Worm (Caenorhabditis elegans) whole organism, L1 larva: ENCODE results near the gene Y60A3A.19.

Source experiments
- C04F5.9 ChIP-seq: sonication (generic microtip); optimal IDR thresholded peaks from 2 replicates; lab custom pipeline; 2016; ENCODE audit warnings: missing genetic modification characterization, missing compliant biosample characterization
- C16A3.4 ChIP-seq: fragments of 150-350 bp; optimal IDR thresholded peaks from 2 replicates; lab custom pipeline; 2014; ENCODE audit warnings: missing biosample characterization, missing genetic modification characterization
- C34B4.2 ChIP-seq: sonication (generic microtip); optimal IDR thresholded peaks from 2 replicates; lab custom pipeline; 2017; ENCODE audit warnings: mild to moderate bottlenecking, missing genetic modification characterization, missing compliant biosample characterization
- Y116A8C.19 ChIP-seq: sonication (generic microtip); optimal IDR thresholded peaks from 2 replicates; lab custom pipeline; 2016; ENCODE audit warnings: missing compliant biosample characterization, missing genetic modification characterization, borderline replicate concordance
- alr-1 ChIP-seq: fragments of 200-800 bp; sonication (Bioruptor generic); optimal IDR thresholded peaks from 2 replicates; lab custom pipeline; 2018; ENCODE audit warnings: borderline replicate concordance, mild to moderate bottlenecking, missing genetic modification characterization, missing compliant biosample characterization
- aly-2 ChIP-seq: fragments of 150-350 bp; optimal IDR thresholded peaks from 2 replicates; lab custom pipeline; 2014; ENCODE audit warnings: missing biosample characterization, missing genetic modification characterization
- ceh-63 ChIP-seq: fragments of 200-800 bp; sonication (Bioruptor generic); optimal IDR thresholded peaks from 2 replicates; lab custom pipeline; 2018; ENCODE audit warnings: mild to moderate bottlenecking, missing genetic modification characterization, missing compliant biosample characterization
- ceh-8 ChIP-seq: fragments of 200-800 bp; sonication (Bioruptor generic); optimal IDR thresholded peaks from 2 replicates; lab custom pipeline; 2018; ENCODE audit warnings: mild to moderate bottlenecking, missing genetic modification characterization, moderate library complexity, missing compliant biosample characterization
- ceh-82 ChIP-seq, 3 experiments: fragments of 150-350 bp in 1 of 3; sonication (generic microtip) in 2 of 3; optimal IDR thresholded peaks; 2 replicates each; lab custom pipeline; 2014 to 2017; ENCODE audit warnings: missing biosample characterization in 3 of 3, missing genetic modification characterization in 3 of 3
- ceh-90 ChIP-seq: sonication (generic microtip); optimal IDR thresholded peaks from 2 replicates; lab custom pipeline; 2016; ENCODE audit warnings: missing genetic modification characterization, missing compliant biosample characterization
- dsc-1 ChIP-seq: sonication (generic microtip); optimal IDR thresholded peaks from 2 replicates; lab custom pipeline; 2016; ENCODE audit warnings: mild to moderate bottlenecking, missing genetic modification characterization, missing compliant biosample characterization
- efl-1 ChIP-seq, 4 experiments: fragments of 150-350 bp; optimal IDR thresholded peaks in 3 of 4; peaks in 1 of 4; 1 replicate in 1 of 4; 2 replicates in 3 of 4; lab custom pipeline; 2014; ENCODE audit warnings: missing biosample characterization in 2 of 4, missing genetic modification characterization in 2 of 4, missing genetic modification reagents in 2 of 4
- efl-3 ChIP-seq: fragments of 200-800 bp; sonication (Bioruptor generic); optimal IDR thresholded peaks from 2 replicates; lab custom pipeline; 2018; ENCODE audit warnings: mild to moderate bottlenecking, missing genetic modification characterization, missing compliant biosample characterization
- egl-13 ChIP-seq: sonication (generic microtip); optimal IDR thresholded peaks from 2 replicates; lab custom pipeline; 2016; ENCODE audit warnings: missing genotype, missing genetic modification reagents, missing genetic modification characterization, missing compliant biosample characterization
- elt-2 ChIP-seq: sonication (generic microtip); optimal IDR thresholded peaks from 2 replicates; lab custom pipeline; 2016; ENCODE audit warnings: missing genetic modification characterization, mild to moderate bottlenecking, inconsistent platforms, missing compliant biosample characterization, missing genetic modification reagents
- elt-3 ChIP-seq, 6 experiments: fragments of 150-350 bp in 1 of 6; sonication (generic microtip); optimal IDR thresholded peaks; 2 replicates each; lab custom pipeline; 2017 to 2018; ENCODE audit warnings: missing biosample characterization in 6 of 6, missing genetic modification characterization in 6 of 6, inconsistent platforms in 1 of 6
- ets-5 ChIP-seq: fragments of 200-800 bp; sonication (Bioruptor generic); IDR thresholded peaks from 2 replicates; pipeline ENCODE4 v1.3.6; 2022; ENCODE audit warnings: missing genetic modification characterization, missing compliant biosample characterization
- fkh-10 ChIP-seq: sonication (generic microtip); optimal IDR thresholded peaks from 2 replicates; lab custom pipeline; 2017; ENCODE audit warnings: missing biosample characterization, missing genetic modification reagents, missing genetic modification characterization
- fkh-4 ChIP-seq: sonication (generic microtip); optimal IDR thresholded peaks from 2 replicates; lab custom pipeline; 2016; ENCODE audit warnings: missing compliant biosample characterization, missing genetic modification characterization, borderline replicate concordance
- fkh-8 ChIP-seq: sonication (generic microtip); optimal IDR thresholded peaks from 2 replicates; lab custom pipeline; 2016; ENCODE audit warnings: mild to moderate bottlenecking, missing genetic modification characterization, missing compliant biosample characterization
- fos-1 ChIP-seq: fragments of 150-350 bp; optimal IDR thresholded peaks from 2 replicates; lab custom pipeline; 2014; ENCODE audit warnings: missing biosample characterization, missing genetic modification characterization
- hlh-17 ChIP-seq: fragments of 200-800 bp; sonication (Bioruptor generic); optimal IDR thresholded peaks from 2 replicates; lab custom pipeline; 2018; ENCODE audit warnings: missing genetic modification characterization, mild to moderate bottlenecking, missing compliant biosample characterization, moderate library complexity, borderline replicate concordance
- isw-1 ChIP-seq: fragments of 200-800 bp; sonication (Bioruptor generic); IDR thresholded peaks from 2 replicates; pipeline ENCODE4 v1.3.6; 2022; ENCODE audit warnings: missing genetic modification characterization, missing compliant biosample characterization
- lin-35 ChIP-seq, 2 experiments: fragments of 150-350 bp; optimal IDR thresholded peaks; 2 replicates each; lab custom pipeline; 2014; ENCODE audit warnings: missing biosample characterization in 2 of 2, missing genetic modification characterization in 2 of 2, missing genetic modification reagents in 2 of 2
- lin-39 ChIP-seq: fragments of 150-350 bp; optimal IDR thresholded peaks from 2 replicates; lab custom pipeline; 2014; ENCODE audit warnings: missing biosample characterization, missing genetic modification reagents, missing genetic modification characterization
- lir-3 ChIP-seq: sonication (generic microtip); optimal IDR thresholded peaks from 2 replicates; lab custom pipeline; 2016; ENCODE audit warnings: mild to moderate bottlenecking, missing genetic modification characterization, moderate library complexity, missing compliant biosample characterization; ENCODE audit not compliant: poor library complexity
- lsy-2 ChIP-seq, 2 experiments: fragments of 150-350 bp; optimal IDR thresholded peaks; 2 replicates each; lab custom pipeline; 2014; ENCODE audit warnings: missing biosample characterization in 2 of 2, missing genetic modification characterization in 2 of 2
- mab-9 ChIP-seq: fragments of 200-800 bp; sonication (Bioruptor generic); IDR thresholded peaks from 2 replicates; pipeline ENCODE4 v1.3.6; 2022; ENCODE audit warnings: missing genetic modification reagents, missing genetic modification characterization, missing compliant biosample characterization
- mdl-1 ChIP-seq, 2 experiments: fragments of 150-350 bp; optimal IDR thresholded peaks; 2 replicates each; lab custom pipeline; 2014 to 2017; ENCODE audit warnings: missing biosample characterization in 2 of 2, missing genetic modification characterization in 2 of 2, inconsistent platforms in 1 of 2
- mef-2 ChIP-seq: fragments of 150-350 bp; optimal IDR thresholded peaks from 2 replicates; lab custom pipeline; 2014; ENCODE audit warnings: missing biosample characterization, missing genetic modification characterization
- nhr-12 ChIP-seq: sonication (generic microtip); optimal IDR thresholded peaks from 2 replicates; lab custom pipeline; 2017; ENCODE audit warnings: missing biosample characterization, missing genetic modification characterization
- nhr-20 ChIP-seq: sonication (generic microtip); optimal IDR thresholded peaks from 2 replicates; lab custom pipeline; 2016; ENCODE audit warnings: mild to moderate bottlenecking, missing genetic modification characterization, missing compliant biosample characterization
- nhr-76 ChIP-seq: sonication (generic microtip); optimal IDR thresholded peaks from 2 replicates; lab custom pipeline; 2017; ENCODE audit warnings: missing biosample characterization, missing genetic modification characterization
- nhr-77 ChIP-seq: fragments of 150-350 bp; optimal IDR thresholded peaks from 2 replicates; lab custom pipeline; 2014; ENCODE audit warnings: missing biosample characterization, missing genetic modification characterization
- nhr-84 ChIP-seq: sonication (generic microtip); optimal IDR thresholded peaks from 2 replicates; lab custom pipeline; 2017; ENCODE audit warnings: missing biosample characterization, missing genetic modification characterization
- nhr-85 ChIP-seq: sonication (generic microtip); peaks from one replicate; lab custom pipeline; 2016; ENCODE audit warnings: missing genetic modification characterization, inconsistent platforms, missing compliant biosample characterization
- pax-3 ChIP-seq: fragments of 200-800 bp; sonication (Bioruptor generic); optimal IDR thresholded peaks from 2 replicates; lab custom pipeline; 2018; ENCODE audit warnings: mild to moderate bottlenecking, missing genetic modification characterization, moderate library complexity, missing compliant biosample characterization
- pqm-1 ChIP-seq: sonication (generic microtip); optimal IDR thresholded peaks from 3 replicates; lab custom pipeline; 2017; ENCODE audit warnings: missing biosample characterization, missing genetic modification characterization
- rnt-1 ChIP-seq: sonication (generic microtip); optimal IDR thresholded peaks from 2 replicates; lab custom pipeline; 2016; ENCODE audit warnings: mild to moderate bottlenecking, missing genetic modification characterization, moderate library complexity, missing compliant biosample characterization
- sptf-1 ChIP-seq: fragments of 150-350 bp; optimal IDR thresholded peaks from 2 replicates; lab custom pipeline; 2014; ENCODE audit warnings: missing biosample characterization, missing genetic modification characterization
- sup-37 ChIP-seq: fragments of 200-800 bp; sonication (Bioruptor generic); optimal IDR thresholded peaks from 2 replicates; lab custom pipeline; 2018; ENCODE audit warnings: mild to moderate bottlenecking, missing genetic modification characterization, missing compliant biosample characterization
- swsn-7 ChIP-seq: sonication (generic microtip); optimal IDR thresholded peaks from 2 replicates; lab custom pipeline; 2016; ENCODE audit warnings: missing genetic modification characterization, missing compliant biosample characterization
- tbx-2 ChIP-seq: sonication (generic microtip); optimal IDR thresholded peaks from 2 replicates; lab custom pipeline; 2016; ENCODE audit warnings: missing genetic modification characterization, missing compliant biosample characterization
- tlp-1 ChIP-seq: fragments of 150-350 bp; optimal IDR thresholded peaks from 2 replicates; lab custom pipeline; 2014; ENCODE audit warnings: missing biosample characterization, missing genetic modification characterization
- unc-30 ChIP-seq: sonication (generic microtip); optimal IDR thresholded peaks from 2 replicates; lab custom pipeline; 2017; ENCODE audit warnings: missing biosample characterization, missing genetic modification characterization
- unc-62 ChIP-seq: fragments of 150-350 bp; optimal IDR thresholded peaks from 2 replicates; lab custom pipeline; 2014; ENCODE audit warnings: missing biosample characterization, missing genetic modification reagents, missing genetic modification characterization
- unc-86 ChIP-seq: sonication (generic microtip); optimal IDR thresholded peaks from 2 replicates; lab custom pipeline; 2016; ENCODE audit warnings: missing genetic modification characterization, missing compliant biosample characterization
- xbp-1 ChIP-seq: sonication (generic microtip); optimal IDR thresholded peaks from 2 replicates; lab custom pipeline; 2016; ENCODE audit warnings: missing genetic modification characterization, missing compliant biosample characterization
- zag-1 ChIP-seq: fragments of 150-350 bp; optimal IDR thresholded peaks from 2 replicates; lab custom pipeline; 2014; ENCODE audit warnings: missing biosample characterization, missing genetic modification characterization
- ztf-4 ChIP-seq: fragments of 150-350 bp; optimal IDR thresholded peaks from 2 replicates; lab custom pipeline; 2014; ENCODE audit warnings: missing biosample characterization, missing genetic modification characterization

Y60A3A.19 gene

ce11 chrV:19907365-19907764, 9.0 kb upstream of the Y60A3A.19 start, which contains the start of gene fars-2:
fars-2 (minus strand) TSS chrV:19907434.
- TF ChIP-seq nhr-85 (tag; lab: Kevin White, UChicago) (no peak), zag-1 (no peak), pqm-1 (tag; lab: Kevin White, UChicago) (no peak), tlp-1 (tag; lab: Kevin White, UChicago) (no peak), isw-1 (GFP tag; lab: Robert Waterston, UW) (no peak), lsy-2 (tag; optimal IDR thresholded peaks at IDR 0.05; lab: Kevin White, UChicago) (no peak), fos-1 (tag; lab: Kevin White, UChicago) (no peak), sptf-1 (tag; lab: Kevin White, UChicago) (no peak), nhr-77 (tag; lab: Kevin White, UChicago) (no peak), ets-5 (GFP tag; lab: Robert Waterston, UW) (no peak), unc-30 (no peak), nhr-20 (tag; lab: Kevin White, UChicago) (no peak), ceh-8 (no peak), mdl-1 (tag; optimal IDR thresholded peaks at IDR 0.05; lab: Kevin White, UChicago) (no peak), efl-1 (optimal IDR thresholded peaks at IDR 0.05; lab: Kevin White, UChicago) (no peak), efl-1 (GFP tag; optimal IDR thresholded peaks at IDR 0.05 in 1 of 2; lab: Kevin White, UChicago) (no peak)

- no peak for TF ChIP-seq swsn-7 (tag; lab: Kevin White, UChicago)
- peak in 1 of 3 experiments; percentile 8 for TF ChIP-seq ceh-82 (tag; optimal IDR thresholded peaks at IDR 0.05; lab: Kevin White, UChicago)
- no peak for TF ChIP-seq nhr-84 (tag; lab: Kevin White, UChicago)
- no peak for TF ChIP-seq tbx-2 (tag; lab: Kevin White, UChicago)
- TF ChIP-seq alr-1 (tag; lab: Kevin White, UChicago) = no peak
- no peak for TF ChIP-seq ceh-63
- no peak for TF ChIP-seq nhr-12 (tag; lab: Kevin White, UChicago)
- TF ChIP-seq unc-30 = no peak
- no peak for TF ChIP-seq lin-39 (tag; lab: Kevin White, UChicago)
- TF ChIP-seq ets-5 (GFP tag; lab: Robert Waterston, UW) = no peak
- TF ChIP-seq ceh-90 (tag; lab: Kevin White, UChicago) = no peak
- TF ChIP-seq C16A3.4 (tag; lab: Kevin White, UChicago) = no peak
- TF ChIP-seq C34B4.2 (tag; lab: Kevin White, UChicago) = no peak
- no peak for TF ChIP-seq fkh-10 (GFP tag; lab: Kevin White, UChicago)
- TF ChIP-seq rnt-1 (tag; lab: Kevin White, UChicago) = no peak
- TF ChIP-seq fkh-4 (tag; lab: Kevin White, UChicago) = no peak
- TF ChIP-seq isw-1 (GFP tag; lab: Robert Waterston, UW) = no peak
- no peak for TF ChIP-seq aly-2
- no peak for TF ChIP-seq nhr-76 (tag; lab: Kevin White, UChicago)
- peak in 1 of 2 experiments; percentile 11 for TF ChIP-seq lin-35 (GFP tag; optimal IDR thresholded peaks at IDR 0.05; lab: Kevin White, UChicago)
- no peak for TF ChIP-seq egl-13 (tag; lab: Kevin White, UChicago)
- no peak for TF ChIP-seq xbp-1
- TF ChIP-seq lir-3 (tag; lab: Kevin White, UChicago) = no peak
- TF ChIP-seq efl-3 (GFP tag; lab: Kevin White, UChicago) = no peak
- no peak for TF ChIP-seq mef-2
- TF ChIP-seq nhr-85 (tag; lab: Kevin White, UChicago) = peak; percentile 26
- no peak for TF ChIP-seq elt-3 (tag; optimal IDR thresholded peaks at IDR 0.05; lab: Kevin White, UChicago)
- no peak for TF ChIP-seq Y116A8C.19 (tag; lab: Kevin White, UChicago)
- no peak for TF ChIP-seq pax-3
- peak; percentile 16 to 29 for TF ChIP-seq lsy-2 (tag; optimal IDR thresholded peaks at IDR 0.05; lab: Kevin White, UChicago)
- TF ChIP-seq unc-62 (GFP tag; lab: Kevin White, UChicago) = no peak
- TF ChIP-seq elt-2 (tag; lab: Kevin White, UChicago) = no peak
- peak in 1 of 2 experiments; percentile 22 for TF ChIP-seq mdl-1 (tag; optimal IDR thresholded peaks at IDR 0.05; lab: Kevin White, UChicago)
- no peak for TF ChIP-seq dsc-1 (tag; lab: Kevin White, UChicago)
- no peak for TF ChIP-seq ztf-4 (tag; lab: Kevin White, UChicago)
- TF ChIP-seq hlh-17 (GFP tag; lab: Kevin White, UChicago) = no peak
- TF ChIP-seq unc-86 = no peak
- TF ChIP-seq C04F5.9 = no peak
- no peak for TF ChIP-seq sup-37
- no peak for TF ChIP-seq nhr-20 (tag; lab: Kevin White, UChicago)
- TF ChIP-seq mab-9 (GFP tag; lab: Robert Waterston, UW) = no peak
- TF ChIP-seq fos-1 (tag; lab: Kevin White, UChicago) = no peak
- no peak for TF ChIP-seq fkh-8 (tag; lab: Kevin White, UChicago)
These were observed 7.5 kb upstream of the Y60A3A.19 start for ce11 chrV:19908854-19909253.
